Worm (Caenorhabditis elegans) whole organism, late embryonic: ENCODE measurements around the gene secs-1.
A peak's percentile ranks its signal among the peaks of the same experiment; 100 is the strongest.

Experiments
- C08G9.2 ChIP-seq: sonication (generic microtip); optimal IDR thresholded peaks from 2 replicates; lab custom pipeline; 2016; ENCODE audit warnings: mild to moderate bottlenecking, missing genetic modification characterization, moderate library complexity, missing compliant biosample characterization
- C38D4.7 ChIP-seq: fragments of 200-800 bp; sonication (Bioruptor generic); optimal IDR thresholded peaks from 2 replicates; lab custom pipeline; 2018; ENCODE audit warnings: mild to moderate bottlenecking, missing genetic modification characterization, moderate library complexity, missing compliant biosample characterization
- K09A11.1 ChIP-seq: sonication (generic microtip); optimal IDR thresholded peaks from 2 replicates; lab custom pipeline; 2017; ENCODE audit warnings: antibody characterized with exemption, mild to moderate bottlenecking, missing genetic modification characterization, missing compliant biosample characterization; ENCODE audit not compliant: insufficient read depth
- T23F11.4 ChIP-seq: fragments of 200-800 bp; sonication (Bioruptor generic); optimal IDR thresholded peaks from 2 replicates; lab custom pipeline; 2018; ENCODE audit warnings: mild to moderate bottlenecking, missing genetic modification characterization, missing compliant biosample characterization
- ahr-1 ChIP-seq: sonication (generic microtip); optimal IDR thresholded peaks from 2 replicates; lab custom pipeline; 2016; ENCODE audit warnings: missing genetic modification characterization, missing compliant biosample characterization
- ama-1 ChIP-seq: fragments of 150-350 bp; optimal IDR thresholded peaks from 2 replicates; lab custom pipeline; 2014
- ceh-18 ChIP-seq: sonication (generic microtip); optimal IDR thresholded peaks from 2 replicates; lab custom pipeline; 2016; ENCODE audit warnings: missing genetic modification characterization, missing compliant biosample characterization
- ceh-19 ChIP-seq: fragments of 200-800 bp; sonication (Bioruptor generic); optimal IDR thresholded peaks from 2 replicates; lab custom pipeline; 2018; ENCODE audit warnings: mild to moderate bottlenecking, missing genetic modification characterization, missing compliant biosample characterization
- ceh-2 ChIP-seq: sonication (generic microtip); optimal IDR thresholded peaks from 2 replicates; lab custom pipeline; 2016; ENCODE audit warnings: missing genotype, missing genetic modification characterization, missing compliant biosample characterization
- ceh-24 ChIP-seq: sonication (generic microtip); optimal IDR thresholded peaks from 2 replicates; lab custom pipeline; 2016; ENCODE audit warnings: mild to moderate bottlenecking, missing genetic modification characterization, missing compliant biosample characterization
- ceh-34 ChIP-seq: sonication (generic microtip); optimal IDR thresholded peaks from 2 replicates; lab custom pipeline; 2016; ENCODE audit warnings: mild to moderate bottlenecking, missing genetic modification characterization, missing compliant biosample characterization
- dmd-4 ChIP-seq: sonication (generic microtip); optimal IDR thresholded peaks from 2 replicates; lab custom pipeline; 2016; ENCODE audit warnings: borderline replicate concordance, missing genetic modification characterization, missing compliant biosample characterization
- elt-2 ChIP-seq: sonication (generic microtip); optimal IDR thresholded peaks from 2 replicates; lab custom pipeline; 2016; ENCODE audit warnings: missing genetic modification reagents, missing genetic modification characterization, missing compliant biosample characterization
- ets-4 ChIP-seq: sonication (generic microtip); optimal IDR thresholded peaks from 2 replicates; lab custom pipeline; 2016; ENCODE audit warnings: missing genetic modification characterization, missing compliant biosample characterization
- fax-1 ChIP-seq: sonication (generic microtip); optimal IDR thresholded peaks from 2 replicates; lab custom pipeline; 2016; ENCODE audit warnings: missing genotype, missing genetic modification characterization, missing compliant biosample characterization
- hlh-15 ChIP-seq: sonication (generic microtip); optimal IDR thresholded peaks from 2 replicates; lab custom pipeline; 2016; ENCODE audit warnings: missing genetic modification characterization, missing compliant biosample characterization
- hlh-30 ChIP-seq: sonication (generic microtip); optimal IDR thresholded peaks from 2 replicates; lab custom pipeline; 2017; ENCODE audit warnings: antibody characterized with exemption, missing genetic modification characterization, missing compliant biosample characterization; ENCODE audit not compliant: insufficient read depth
- hlh-6 ChIP-seq: sonication (generic microtip); optimal IDR thresholded peaks from 2 replicates; lab custom pipeline; 2016; ENCODE audit warnings: missing genotype, missing genetic modification characterization, missing compliant biosample characterization
- lim-6 ChIP-seq: sonication (generic microtip); optimal IDR thresholded peaks from 2 replicates; lab custom pipeline; 2016; ENCODE audit warnings: missing genetic modification characterization, missing compliant biosample characterization
- madf-2 ChIP-seq: sonication (generic microtip); optimal IDR thresholded peaks from 2 replicates; lab custom pipeline; 2017; ENCODE audit warnings: missing genetic modification characterization, missing compliant biosample characterization
- mec-3 ChIP-seq: sonication (generic microtip); optimal IDR thresholded peaks from 2 replicates; lab custom pipeline; 2016; ENCODE audit warnings: borderline replicate concordance, missing genetic modification characterization, missing compliant biosample characterization
- nfya-1 ChIP-seq: sonication (generic microtip); optimal IDR thresholded peaks from 2 replicates; lab custom pipeline; 2017; ENCODE audit warnings: missing genetic modification characterization, mild to moderate bottlenecking, missing compliant biosample characterization, antibody characterized with exemption, moderate library complexity
- nhr-11 ChIP-seq: fragments of 150-350 bp; optimal IDR thresholded peaks from 2 replicates; lab custom pipeline; 2014; ENCODE audit warnings: missing biosample characterization, missing genetic modification characterization
- pag-3 ChIP-seq: sonication (generic microtip); optimal IDR thresholded peaks from 2 replicates; lab custom pipeline; 2016; ENCODE audit warnings: missing compliant biosample characterization, missing genetic modification characterization, borderline replicate concordance
- pat-9 ChIP-seq: fragments of 200-800 bp; sonication (Bioruptor generic); optimal IDR thresholded peaks from 2 replicates; lab custom pipeline; 2018; ENCODE audit warnings: mild to moderate bottlenecking, missing genetic modification characterization, moderate library complexity, missing compliant biosample characterization
- pha-2 ChIP-seq: sonication (generic microtip); optimal IDR thresholded peaks from 2 replicates; lab custom pipeline; 2017; ENCODE audit warnings: mild to moderate bottlenecking, missing genetic modification characterization, missing compliant biosample characterization
- ref-2 ChIP-seq: sonication (generic microtip); optimal IDR thresholded peaks from 2 replicates; lab custom pipeline; 2016; ENCODE audit warnings: missing genetic modification characterization, missing compliant biosample characterization
- sox-2 ChIP-seq: fragments of 200-800 bp; sonication (Bioruptor generic); IDR thresholded peaks from 2 replicates; pipeline ENCODE4 v1.3.6; 2022; ENCODE audit warnings: missing genetic modification reagents, missing genetic modification characterization, missing compliant biosample characterization
- sox-4 ChIP-seq: sonication (generic microtip); optimal IDR thresholded peaks from 2 replicates; lab custom pipeline; 2017; ENCODE audit warnings: mild to moderate bottlenecking, missing genetic modification characterization, inconsistent platforms, missing compliant biosample characterization
- syd-9 ChIP-seq: sonication (generic microtip); optimal IDR thresholded peaks from 2 replicates; lab custom pipeline; 2016; ENCODE audit warnings: mild to moderate bottlenecking, missing genetic modification characterization, moderate library complexity, missing compliant biosample characterization
- unc-42 ChIP-seq: sonication (generic microtip); optimal IDR thresholded peaks from 2 replicates; lab custom pipeline; 2016; ENCODE audit warnings: missing genotype, missing genetic modification characterization, missing compliant biosample characterization
- unc-55 ChIP-seq: sonication (generic microtip); optimal IDR thresholded peaks from 2 replicates; lab custom pipeline; 2017; ENCODE audit warnings: missing biosample characterization, missing genetic modification reagents, missing genetic modification characterization
- zip-5 ChIP-seq: sonication (generic microtip); optimal IDR thresholded peaks from 2 replicates; lab custom pipeline; 2016; ENCODE audit warnings: missing genetic modification characterization, missing compliant biosample characterization
- ztf-16 ChIP-seq: sonication (generic microtip); optimal IDR thresholded peaks from 2 replicates; lab custom pipeline; 2017; ENCODE audit warnings: missing genetic modification characterization, missing compliant biosample characterization

The secs-1 gene

DNA sequence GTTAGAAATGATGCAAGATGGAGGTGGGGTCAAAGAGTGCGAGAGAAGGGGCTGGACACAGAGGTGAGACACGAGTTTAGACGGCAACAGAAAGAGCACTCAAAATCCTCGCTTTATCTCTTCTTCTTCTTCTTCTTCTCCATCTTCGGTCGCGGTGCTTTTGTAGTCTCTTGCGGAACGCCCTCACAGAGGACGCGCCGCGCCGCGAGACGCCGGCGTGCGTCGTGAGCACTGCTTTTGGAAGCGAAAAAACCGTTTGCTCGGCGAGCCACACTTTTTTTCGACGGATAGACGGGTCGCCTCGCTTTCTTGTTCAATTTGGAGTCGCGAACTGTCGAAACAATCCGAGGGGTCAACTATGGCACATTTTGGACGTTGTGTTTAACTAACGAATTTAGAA, 13.4 kb downstream of the secs-1 start, which contains the start of gene D1054.9:
TSS of gene D1054.9 (minus strand) at position 137 of the 400 bp plus-strand sequence.
- TF ChIP-seq ceh-24 (tag; lab: Kevin White, UChicago) (no peak), ceh-2 (no peak), syd-9 (tag; lab: Kevin White, UChicago) (no peak), nfya-1 (tag; lab: Kevin White, UChicago) (no peak), hlh-30 (tag; lab: Kevin White, UChicago) (no peak), lim-6 (tag; lab: Kevin White, UChicago) (no peak), C08G9.2 (tag; lab: Kevin White, UChicago) (no peak), nhr-11 (tag; lab: Kevin White, UChicago) (no peak), zip-5 (no peak), ref-2 (no peak), K09A11.1 (tag; lab: Kevin White, UChicago) (no peak), mec-3 (tag; lab: Kevin White, UChicago) (no peak), hlh-15 (tag; lab: Kevin White, UChicago) (no peak), ceh-18 (no peak), fax-1 (tag; lab: Kevin White, UChicago) (no peak), pat-9 (tag; lab: Kevin White, UChicago) (no peak), ceh-34 (no peak), unc-42 (tag; lab: Kevin White, UChicago) (no peak), elt-2 (no peak), hlh-6 (tag; lab: Kevin White, UChicago) (no peak)

DNA sequence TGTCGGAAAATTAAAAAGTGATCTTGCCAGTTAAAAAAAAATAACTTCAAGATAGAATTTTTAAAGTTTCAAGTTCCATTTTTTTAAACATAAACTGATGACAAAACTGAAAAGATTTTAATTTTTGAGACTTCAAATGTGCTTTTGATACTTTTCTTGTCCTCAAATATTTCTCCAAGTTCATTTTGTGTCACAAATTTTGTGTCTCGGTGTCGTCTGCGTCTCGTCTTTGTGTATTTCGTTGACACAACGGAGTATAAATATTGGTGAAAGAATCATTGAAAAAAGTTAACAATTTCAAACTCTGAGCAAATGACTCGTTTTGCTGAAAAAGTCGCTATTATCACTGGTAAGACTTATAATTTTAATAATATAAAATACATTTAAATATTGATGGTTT, 20.3 kb downstream of the secs-1 start, which contains the start of gene D1054.8:
TSS of gene D1054.8 (plus strand) at position 301 of the 400 bp plus-strand sequence.
- TF ChIP-seq ceh-19 (GFP tag; lab: Kevin White, UChicago), result no peak
- no peak for TF ChIP-seq fax-1 (tag; lab: Kevin White, UChicago)
- TF ChIP-seq zip-5, result no peak
- TF ChIP-seq hlh-6 (tag; lab: Kevin White, UChicago), result no peak
- TF ChIP-seq pag-3, result no peak
- TF ChIP-seq unc-55 (GFP tag; lab: Kevin White, UChicago), result no peak
- TF ChIP-seq pha-2 (tag; lab: Kevin White, UChicago), result no peak
- no peak for TF ChIP-seq ets-4 (tag; lab: Kevin White, UChicago)

DNA sequence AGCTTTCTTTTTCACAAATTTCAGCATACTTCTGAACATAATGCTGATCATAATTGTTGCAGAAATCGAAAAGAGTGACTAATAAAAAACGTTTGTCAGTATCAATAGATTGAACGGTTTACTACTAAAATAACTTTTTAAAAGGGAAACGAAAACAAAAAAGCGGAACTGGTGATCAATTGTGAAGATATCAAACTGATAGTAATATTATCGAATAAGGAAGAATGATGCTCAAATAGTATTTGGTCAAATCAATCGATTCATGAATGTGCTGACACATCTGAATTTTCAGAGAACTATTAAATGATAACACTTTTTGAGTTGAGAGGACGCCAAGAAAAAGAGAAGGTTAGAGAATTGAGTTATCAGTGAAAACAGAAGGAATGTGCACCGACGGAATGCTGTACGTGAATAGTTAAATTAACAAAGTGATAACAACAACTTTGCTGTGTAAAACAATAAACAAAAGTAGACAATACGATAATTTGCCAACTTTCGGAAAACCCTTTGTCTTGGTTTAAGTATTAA, 27.7 kb downstream of the secs-1 start, which contains the start of gene D1054.5:
TSS of gene D1054.5 (minus strand) at position 51 of the 528 bp plus-strand sequence.
- TF ChIP-seq elt-2 (peak; percentile 56), C38D4.7 (GFP tag; lab: Kevin White, UChicago) (no peak), hlh-15 (tag; lab: Kevin White, UChicago) (no peak), ahr-1 (tag; lab: Kevin White, UChicago) (no peak), madf-2 (tag; lab: Kevin White, UChicago) (no peak)
- TF ChIP-seq, all 69 proteins: peak for 1

DNA sequence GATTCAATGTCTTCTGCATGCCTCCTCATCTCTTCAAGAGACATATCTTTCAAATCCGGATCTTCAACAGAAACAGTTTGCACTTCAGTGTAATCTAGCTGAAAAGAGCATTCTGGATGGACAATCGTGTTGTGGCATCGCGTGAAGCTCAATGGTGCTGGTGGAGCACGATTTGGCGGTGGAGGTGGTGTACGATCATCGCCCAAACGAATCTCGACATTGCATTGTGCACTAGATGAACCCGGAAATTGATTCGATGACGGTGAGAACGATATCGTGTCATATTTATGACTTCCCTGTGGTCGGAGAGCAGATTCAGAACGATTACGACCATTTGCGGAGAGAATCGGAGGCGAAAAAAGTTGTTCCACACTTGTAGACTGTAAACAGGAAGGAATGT, 31.1 kb downstream of the secs-1 start:
- no peak for TF ChIP-seq ztf-16 (tag; lab: Kevin White, UChicago)
- TF ChIP-seq sox-2 (GFP tag; lab: Robert Waterston, UW), result no peak
- TF ChIP-seq T23F11.4 (GFP tag; lab: Kevin White, UChicago), result no peak
- no peak for TF ChIP-seq nfya-1 (tag; lab: Kevin White, UChicago)
- no peak for TF ChIP-seq sox-4 (tag; lab: Kevin White, UChicago)
- no peak for TF ChIP-seq ama-1
- TF ChIP-seq ceh-19 (GFP tag; lab: Kevin White, UChicago), result no peak
- TF ChIP-seq dmd-4 (tag; lab: Kevin White, UChicago), result no peak
